Fruit fly (Drosophila melanogaster) whole organism, embryonic: ENCODE data around the gene CG5506.

Experiments
- Asciz ChIP-seq: fragments of 200-800 bp; sonication (Bioruptor generic); optimal IDR thresholded peaks from 2 replicates; lab custom pipeline; 2017; ENCODE audit warnings: missing biosample characterization, mild to moderate bottlenecking, missing genetic modification characterization, missing genetic modification reagents
- Blimp-1 ChIP-seq: fragments of 200-800 bp; sonication (Bioruptor generic); optimal IDR thresholded peaks from 3 replicates; lab custom pipeline; 2018; ENCODE audit warnings: missing biosample characterization, missing genetic modification characterization, mild to moderate bottlenecking, moderate library complexity, missing genetic modification reagents
- CG10959 ChIP-seq: fragments of 200-800 bp; sonication (Bioruptor generic); IDR thresholded peaks from 2 replicates; pipeline ENCODE4 v1.3.6; 2022; ENCODE audit warnings: missing biosample characterization, missing genetic modification characterization
- CG11723 ChIP-seq: fragments of 200-800 bp; sonication (Bioruptor generic); optimal IDR thresholded peaks from 2 replicates; lab custom pipeline; 2017; ENCODE audit warnings: missing biosample characterization, mild to moderate bottlenecking, missing genetic modification characterization
- CG1233 ChIP-seq: fragments of 200-800 bp; sonication (Bioruptor generic); optimal IDR thresholded peaks from 4 replicates; lab custom pipeline; 2018; ENCODE audit warnings: missing biosample characterization, mild to moderate bottlenecking, missing genetic modification characterization
- CG15269 ChIP-seq: fragments of 200-800 bp; sonication (Bioruptor generic); optimal IDR thresholded peaks from 2 replicates; lab custom pipeline; 2018; ENCODE audit warnings: missing biosample characterization, mild to moderate bottlenecking, missing genetic modification characterization, moderate library complexity
- CG18476 ChIP-seq: fragments of 200-800 bp; sonication (Bioruptor generic); optimal IDR thresholded peaks from 2 replicates; lab custom pipeline; 2016; ENCODE audit warnings: missing biosample characterization, mild to moderate bottlenecking, missing genetic modification characterization
- CG18599 ChIP-seq: fragments of 200-800 bp; sonication (Bioruptor generic); optimal IDR thresholded peaks from 3 replicates; lab custom pipeline; 2017; ENCODE audit warnings: missing biosample characterization, missing genetic modification characterization, mild to moderate bottlenecking, moderate library complexity, missing genetic modification reagents
- CG2678 ChIP-seq: fragments of 200-800 bp; sonication (Bioruptor generic); optimal IDR thresholded peaks from 3 replicates; lab custom pipeline; 2019; ENCODE audit warnings: missing biosample characterization, mild to moderate bottlenecking, missing genetic modification characterization, moderate library complexity
- CG34376 ChIP-seq: fragments of 200-800 bp; sonication (Bioruptor generic); optimal IDR thresholded peaks from 2 replicates; lab custom pipeline; 2018; ENCODE audit warnings: missing biosample characterization, mild to moderate bottlenecking, missing genetic modification characterization
- CG5953 ChIP-seq: fragments of 200-800 bp; sonication (Bioruptor generic); IDR thresholded peaks from 2 replicates; pipeline ENCODE4 v1.3.6; 2022; ENCODE audit warnings: missing biosample characterization, missing genetic modification characterization
- CG6765 ChIP-seq: fragments of 200-800 bp; sonication (Bioruptor generic); optimal IDR thresholded peaks from 3 replicates; lab custom pipeline; 2017; ENCODE audit warnings: missing biosample characterization, mild to moderate bottlenecking, missing genetic modification characterization
- CG7372 ChIP-seq: fragments of 200-800 bp; sonication (Bioruptor generic); IDR thresholded peaks from 2 replicates; pipeline ENCODE4 v1.3.6; 2022; ENCODE audit warnings: missing biosample characterization, missing genetic modification characterization
- CG7556 ChIP-seq: fragments of 200-800 bp; sonication (Bioruptor generic); optimal IDR thresholded peaks from 2 replicates; lab custom pipeline; 2017; ENCODE audit warnings: missing biosample characterization, mild to moderate bottlenecking, missing genetic modification characterization
- CG9727 ChIP-seq: fragments of 200-800 bp; sonication (Bioruptor generic); optimal IDR thresholded peaks from 3 replicates; lab custom pipeline; 2017; ENCODE audit warnings: missing biosample characterization, mild to moderate bottlenecking, missing genetic modification characterization
- CG9797 ChIP-seq: fragments of 200-800 bp; sonication (Bioruptor generic); optimal IDR thresholded peaks from 3 replicates; lab custom pipeline; 2018; ENCODE audit warnings: missing biosample characterization, mild to moderate bottlenecking, missing genetic modification characterization
- CTCF ChIP-seq: fragments of 200-800 bp; sonication (Bioruptor generic); optimal IDR thresholded peaks from 2 replicates; lab custom pipeline; 2017; ENCODE audit warnings: missing biosample characterization, mild to moderate bottlenecking, missing genetic modification characterization, moderate library complexity
- Doc3 ChIP-seq: fragments of 200-800 bp; sonication (Bioruptor generic); IDR thresholded peaks from 3 replicates; pipeline ENCODE4 v1.3.6; 2022; ENCODE audit warnings: missing biosample characterization, missing genetic modification characterization; ENCODE audit not compliant: partially characterized antibody
- Drgx ChIP-seq: fragments of 200-800 bp; sonication (Bioruptor generic); IDR thresholded peaks from 2 replicates; pipeline ENCODE4 v1.3.6; 2022; ENCODE audit warnings: missing biosample characterization, missing genetic modification characterization
- E2f2 ChIP-seq: fragments of 200-800 bp; sonication (Bioruptor generic); IDR thresholded peaks from 2 replicates; pipeline ENCODE4 v1.3.6; 2022; ENCODE audit warnings: missing biosample characterization, missing genetic modification characterization
- Gug ChIP-seq: fragments of 200-800 bp; sonication (Bioruptor generic); IDR thresholded peaks from 4 replicates; pipeline ENCODE4 v1.3.6; 2022; ENCODE audit warnings: missing biosample characterization, missing genetic modification characterization
- H15 ChIP-seq: fragments of 200-800 bp; sonication (Bioruptor generic); IDR thresholded peaks from 3 replicates; pipeline ENCODE4 v1.3.6; 2022; ENCODE audit warnings: missing biosample characterization, missing genetic modification characterization
- HmgZ ChIP-seq: fragments of 200-800 bp; sonication (Bioruptor generic); optimal IDR thresholded peaks from 2 replicates; lab custom pipeline; 2018; ENCODE audit warnings: missing biosample characterization, mild to moderate bottlenecking, missing genetic modification characterization
- MTF-1 ChIP-seq: fragments of 200-800 bp; sonication (Bioruptor generic); optimal IDR thresholded peaks from 2 replicates; lab custom pipeline; 2018; ENCODE audit warnings: missing biosample characterization, mild to moderate bottlenecking, missing genetic modification characterization, borderline replicate concordance
- Mes4 ChIP-seq: fragments of 200-800 bp; sonication (Bioruptor generic); optimal IDR thresholded peaks from 2 replicates; lab custom pipeline; 2016; ENCODE audit warnings: missing biosample characterization, missing genetic modification characterization
- Oaz ChIP-seq: fragments of 200-800 bp; sonication (Bioruptor generic); IDR thresholded peaks from 2 replicates; pipeline ENCODE4 v1.3.6; 2022; ENCODE audit warnings: missing biosample characterization, missing genetic modification characterization
- Spps ChIP-seq: fragments of 200-800 bp; sonication (Bioruptor generic); optimal IDR thresholded peaks from 2 replicates; lab custom pipeline; 2018; ENCODE audit warnings: missing biosample characterization, mild to moderate bottlenecking, missing genetic modification characterization
- Xbp1 ChIP-seq: fragments of 200-800 bp; sonication (Bioruptor generic); optimal IDR thresholded peaks from 3 replicates; lab custom pipeline; 2016; ENCODE audit warnings: missing biosample characterization, mild to moderate bottlenecking, missing genetic modification characterization
- cg ChIP-seq: fragments of 200-800 bp; sonication (Bioruptor generic); optimal IDR thresholded peaks from 3 replicates; lab custom pipeline; 2019; ENCODE audit warnings: missing biosample characterization, mild to moderate bottlenecking, missing genetic modification characterization, moderate library complexity
- chinmo ChIP-seq: fragments of 200-800 bp; sonication (Bioruptor generic); IDR thresholded peaks from 4 replicates; pipeline ENCODE4 v1.3.6; 2022; ENCODE audit warnings: missing biosample characterization, missing genetic modification characterization; ENCODE audit not compliant: partially characterized antibody
- cwo ChIP-seq: fragments of 200-800 bp; sonication (Bioruptor generic); optimal IDR thresholded peaks from 3 replicates; lab custom pipeline; 2017; ENCODE audit warnings: missing biosample characterization, missing genetic modification characterization, mild to moderate bottlenecking, moderate library complexity, missing genetic modification reagents
- exex ChIP-seq: fragments of 200-800 bp; sonication (Bioruptor generic); optimal IDR thresholded peaks from 4 replicates; lab custom pipeline; 2018; ENCODE audit warnings: missing biosample characterization, mild to moderate bottlenecking, missing genetic modification characterization, moderate library complexity
- grn ChIP-seq: fragments of 200-800 bp; sonication (Bioruptor generic); optimal IDR thresholded peaks from 3 replicates; lab custom pipeline; 2017; ENCODE audit warnings: missing biosample characterization, missing genetic modification characterization
- jigr1 ChIP-seq: fragments of 200-800 bp; sonication (Bioruptor generic); IDR thresholded peaks from 3 replicates; pipeline ENCODE4 v1.3.6; 2022; ENCODE audit warnings: missing biosample characterization, missing genetic modification characterization
- jing ChIP-seq: fragments of 200-800 bp; sonication (Bioruptor generic); optimal IDR thresholded peaks from 2 replicates; lab custom pipeline; 2018; ENCODE audit warnings: missing biosample characterization, mild to moderate bottlenecking, missing genetic modification characterization
- lab ChIP-seq: fragments of 200-800 bp; sonication (Bioruptor generic); optimal IDR thresholded peaks from 3 replicates; lab custom pipeline; 2017; ENCODE audit warnings: missing biosample characterization, missing genetic modification characterization, mild to moderate bottlenecking, moderate library complexity, missing genetic modification reagents
- lov ChIP-seq, 2 experiments: fragments of 200-800 bp in 1 of 2; fragments of >200 bp in 1 of 2; sonication (Bioruptor generic) in 1 of 2; IDR thresholded peaks in 1 of 2; optimal IDR thresholded peaks in 1 of 2; 2 replicates in 1 of 2; 3 replicates in 1 of 2; pipeline versions ENCODE4 v1.3.6 to Lab custom; 2017 to 2022; ENCODE audit warnings: missing biosample characterization in 1 of 2, missing genetic modification characterization in 1 of 2
- mirr ChIP-seq: fragments of 200-800 bp; sonication (Bioruptor generic); optimal IDR thresholded peaks from 3 replicates; lab custom pipeline; 2018; ENCODE audit warnings: missing biosample characterization, mild to moderate bottlenecking, missing genetic modification characterization
- row ChIP-seq: fragments of 200-800 bp; sonication (Bioruptor generic); IDR thresholded peaks from 3 replicates; pipeline ENCODE4 v1.3.6; 2022; ENCODE audit warnings: missing biosample characterization, missing genetic modification characterization
- sens ChIP-seq: fragments of 200-800 bp; sonication (Bioruptor generic); peaks from one replicate; lab custom pipeline; 2016; ENCODE audit warnings: missing biosample characterization, missing genetic modification characterization
- slou ChIP-seq: fragments of 200-800 bp; sonication (Bioruptor generic); optimal IDR thresholded peaks from 3 replicates; lab custom pipeline; 2016; ENCODE audit warnings: missing biosample characterization, missing genetic modification characterization
- stwl ChIP-seq: fragments of 200-800 bp; sonication (Bioruptor generic); optimal IDR thresholded peaks from 3 replicates; lab custom pipeline; 2018; ENCODE audit warnings: missing biosample characterization, mild to moderate bottlenecking, missing genetic modification characterization, moderate library complexity
- sug ChIP-seq: fragments of 200-800 bp; optimal IDR thresholded peaks from 2 replicates; lab custom pipeline; 2019; ENCODE audit warnings: missing biosample characterization, mild to moderate bottlenecking, missing genetic modification characterization, moderate library complexity
- usp ChIP-seq: fragments of >200 bp; optimal IDR thresholded peaks from 2 replicates; lab custom pipeline; 2017; ENCODE audit warnings: missing biosample characterization, missing genetic modification characterization

The CG5506 gene

DNA sequence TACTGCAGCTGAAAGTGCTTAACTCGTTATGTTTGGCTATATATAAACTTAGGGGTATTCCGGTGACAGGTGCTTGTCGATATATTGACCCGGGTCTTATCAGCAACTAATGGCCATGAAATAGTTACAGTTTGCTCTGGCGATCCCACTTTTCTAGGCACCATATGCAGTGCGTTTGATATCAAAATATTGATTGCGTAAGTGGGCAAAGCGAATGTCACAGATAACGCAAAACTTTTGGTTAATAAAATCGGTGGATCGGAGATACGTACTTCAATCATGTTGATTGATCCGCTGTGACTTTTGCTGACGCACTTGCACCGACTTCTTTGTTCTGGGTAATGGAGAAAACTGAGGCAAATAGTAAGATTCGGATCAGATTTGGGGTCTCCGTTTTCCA is 20.4 kb upstream of the CG5506 start (continued):
- TF ChIP-seq CG5953 (GFP tag; lab: Robert Waterston, UW): no peak
- no peak for TF ChIP-seq Spps (tag; lab: Kevin White, UChicago)
- no peak for TF ChIP-seq CG9727
- TF ChIP-seq CG10959: no peak
- TF ChIP-seq jing: no peak
- no peak for TF ChIP-seq lov (optimal IDR thresholded peaks at IDR 0.05; lab: Kevin White, UChicago)
- TF ChIP-seq lov (GFP tag; IDR thresholded peaks at IDR 0.05; lab: Robert Waterston, UW): 0 out of 3 replicates have a peak, but pooled peaks have one; percentile 33

DNA sequence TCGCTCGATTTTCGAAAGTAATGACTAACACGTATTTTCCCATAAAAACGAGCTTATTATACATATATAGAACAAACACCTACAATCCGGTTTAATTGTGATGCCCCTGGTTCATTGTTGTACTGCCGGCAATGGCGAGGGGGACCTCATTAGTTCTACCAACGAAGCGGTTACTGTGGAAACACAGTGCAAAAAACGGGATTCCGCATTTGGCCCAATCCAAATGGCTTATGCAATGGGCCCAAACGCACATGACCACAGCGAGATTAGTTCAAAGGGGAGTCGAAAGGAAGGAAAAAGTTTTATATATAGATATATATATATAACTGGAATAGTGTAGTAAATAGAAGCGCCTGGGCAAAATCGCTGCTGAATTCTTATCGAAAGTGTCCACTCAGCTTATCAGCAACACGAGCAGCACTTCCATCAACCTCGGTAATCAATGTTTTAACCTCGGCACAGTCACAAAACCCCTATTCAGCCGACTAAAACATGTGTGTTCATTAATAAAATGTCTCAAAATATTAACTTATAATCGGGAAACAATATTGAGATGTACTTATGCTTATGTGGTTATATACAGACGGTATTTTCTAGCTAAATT is 19.7 kb upstream of the CG5506 start:
- TF ChIP-seq CG18476 (peak; percentile 24), row (GFP tag; lab: Robert Waterston, UW) (0 out of 3 replicates have a peak, but pooled peaks have one; percentile 8), mirr (GFP tag; lab: Kevin White, UChicago) (peak; percentile 60), CG18599 (GFP tag; lab: Kevin White, UChicago) (peak; percentile 21), cwo (GFP tag; lab: Kevin White, UChicago) (peak; percentile 68), CG34376 (GFP tag; lab: Kevin White, UChicago) (peak; percentile 13), Drgx (GFP tag; lab: Robert Waterston, UW) (0 out of 2 replicates have a peak, but pooled peaks have one; percentile 18), sug (peak; percentile 60), Asciz (GFP tag; lab: Kevin White, UChicago) (no peak), CTCF (GFP tag; lab: Kevin White, UChicago) (no peak), exex (peak; percentile 53)

DNA sequence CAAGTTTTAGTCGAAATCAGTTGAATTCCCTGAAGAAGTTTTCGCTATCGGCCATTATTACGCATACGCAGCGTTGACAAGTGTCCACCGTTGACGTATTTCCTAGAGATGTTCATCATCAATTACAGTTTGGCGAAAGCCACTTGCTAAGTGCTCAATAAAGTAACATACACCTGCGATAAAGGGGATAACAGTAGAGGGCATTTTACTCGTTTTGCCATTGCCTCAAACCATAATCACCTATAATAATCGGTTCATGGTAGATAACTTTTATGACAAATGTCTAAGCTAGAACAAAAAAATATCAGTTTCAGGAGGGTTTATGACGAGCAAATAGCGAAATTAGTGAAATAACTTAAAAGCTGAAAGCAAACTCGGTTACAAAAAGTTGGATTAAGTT is 18.4 kb upstream of the CG5506 start:
- TF ChIP-seq CG2678 (tag; lab: Kevin White, UChicago) (peak; percentile 6), Mes4 (GFP tag; lab: Kevin White, UChicago) (no peak), CG7372 (GFP tag; lab: Robert Waterston, UW) (0 out of 2 replicates have a peak, but pooled peaks have one; percentile 13)

DNA sequence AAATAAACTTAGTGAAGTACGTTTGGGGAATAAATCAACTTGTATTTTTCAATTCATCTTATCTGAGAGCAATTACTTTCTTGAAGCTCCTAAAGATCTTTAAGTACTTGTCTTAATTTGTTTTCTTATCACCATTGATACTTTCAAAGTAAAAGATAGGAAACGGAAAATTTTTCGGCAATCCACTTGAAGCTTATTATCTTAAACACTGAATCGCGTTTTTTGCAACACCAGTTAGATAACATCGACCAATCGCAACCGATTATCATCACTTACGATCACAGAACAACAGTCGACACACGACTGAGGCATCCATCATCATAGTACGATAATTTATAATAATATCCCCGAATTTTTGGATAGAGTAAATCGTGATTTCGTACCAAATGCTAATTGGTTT is 18.0 kb upstream of the CG5506 start:
- TF ChIP-seq sens (GFP tag; lab: Kevin White, UChicago) (peak; percentile 18), grn (GFP tag; lab: Kevin White, UChicago) (peak; percentile 63), CG7556 (GFP tag; lab: Kevin White, UChicago) (no peak), exex (peak; percentile 90), Gug (GFP tag; lab: Robert Waterston, UW) (no peak), lab (GFP tag; lab: Kevin White, UChicago) (peak; percentile 11)

dm6 chr3L:17898606-17899005 is 14.4 kb upstream of the CG5506 start:
- no peak for TF ChIP-seq MTF-1
- TF ChIP-seq CG6765 (GFP tag; lab: Kevin White, UChicago): no peak
- TF ChIP-seq CG15269 (tag; lab: Kevin White, UChicago): no peak
- no peak for TF ChIP-seq CG11723 (GFP tag; lab: Kevin White, UChicago)
- TF ChIP-seq CG9797 (GFP tag; lab: Kevin White, UChicago): no peak
- TF ChIP-seq chinmo (GFP tag; lab: Robert Waterston, UW): peak; percentile 19; the same call in 1 of the 4 replicates
- peak; percentile 51 for TF ChIP-seq E2f2
- TF ChIP-seq cg (GFP tag; lab: Kevin White, UChicago): no peak
- no peak for TF ChIP-seq usp
- TF ChIP-seq slou (GFP tag; lab: Kevin White, UChicago): no peak
- no peak for TF ChIP-seq Oaz (GFP tag; lab: Robert Waterston, UW)
- no peak for TF ChIP-seq jigr1 (GFP tag; lab: Robert Waterston, UW)
- no peak for TF ChIP-seq CG1233
- peak; percentile 1 for TF ChIP-seq HmgZ
- TF ChIP-seq Blimp-1 (GFP tag; lab: Kevin White, UChicago): no peak
- no peak for TF ChIP-seq H15
- TF ChIP-seq Xbp1: no peak
- TF ChIP-seq stwl (tag; lab: Kevin White, UChicago): peak; percentile 39
- no peak for TF ChIP-seq Doc3 (GFP tag; lab: Robert Waterston, UW)
